Worm (Caenorhabditis elegans) whole organism, young adult: ENCODE measurements around the gene W01B6.5.

Source experiments
- B0019.2 ChIP-seq: fragments of 200-800 bp; sonication (Bioruptor generic); conservative IDR thresholded peaks from 2 replicates; pipeline ENCODE4 v1.3.6; 2022; ENCODE audit warnings: missing genetic modification reagents, missing genetic modification characterization, missing compliant biosample characterization
- B0035.1 ChIP-seq: sonication (generic microtip); optimal IDR thresholded peaks from 2 replicates; lab custom pipeline; 2016; ENCODE audit warnings: missing genetic modification characterization, mild to moderate bottlenecking, missing compliant biosample characterization, missing genotype, missing genetic modification reagents
- F39B2.1 ChIP-seq: fragments of 200-800 bp; sonication (Bioruptor generic); IDR thresholded peaks from 2 replicates; pipeline ENCODE4 v1.3.6; 2022; ENCODE audit warnings: missing genetic modification reagents, missing genetic modification characterization, missing compliant biosample characterization
- T07F8.4 ChIP-seq: sonication (generic microtip); optimal IDR thresholded peaks from 2 replicates; lab custom pipeline; 2016; ENCODE audit warnings: mild to moderate bottlenecking, missing genetic modification characterization, moderate library complexity, missing compliant biosample characterization
- Y53F4B.3 ChIP-seq: fragments of 200-800 bp; sonication (Bioruptor generic); IDR thresholded peaks from 2 replicates; pipeline ENCODE4 v1.3.6; 2022; ENCODE audit warnings: missing genetic modification reagents, missing genetic modification characterization, missing compliant biosample characterization
- Y53G8AR.9 ChIP-seq: fragments of 200-800 bp; sonication (Bioruptor generic); conservative IDR thresholded peaks from 2 replicates; pipeline ENCODE4 v1.3.6; 2022; ENCODE audit warnings: missing genetic modification reagents, missing genetic modification characterization, missing compliant biosample characterization
- Y67H2A.10 ChIP-seq: fragments of 200-800 bp; sonication (Bioruptor generic); conservative IDR thresholded peaks from 2 replicates; pipeline ENCODE4 v1.3.6; 2022; ENCODE audit warnings: missing genetic modification reagents, missing genetic modification characterization, missing compliant biosample characterization
- Y95B8A.8 ChIP-seq: fragments of 200-800 bp; sonication (Bioruptor generic); IDR thresholded peaks from 2 replicates; pipeline ENCODE4 v1.3.6; 2022; ENCODE audit warnings: missing genetic modification reagents, missing genetic modification characterization, missing compliant biosample characterization
- ama-1 ChIP-seq, 3 experiments: fragments of 150-350 bp in 1 of 3; sonication (generic microtip) in 2 of 3; optimal IDR thresholded peaks; 2 replicates each; lab custom pipeline; 2014 to 2018; ENCODE audit warnings: missing biosample characterization in 2 of 3, missing genetic modification characterization in 2 of 3, missing genetic modification reagents in 2 of 3
- athp-1 ChIP-seq: sonication (generic microtip); optimal IDR thresholded peaks from 2 replicates; lab custom pipeline; 2017; ENCODE audit warnings: mild to moderate bottlenecking, missing genetic modification characterization, missing compliant biosample characterization
- cebp-1 ChIP-seq, 2 experiments: fragments of 200-800 bp in 1 of 2; sonication (Bioruptor generic) in 1 of 2; sonication (generic microtip) in 1 of 2; IDR thresholded peaks in 1 of 2; optimal IDR thresholded peaks in 1 of 2; 2 replicates each; pipeline versions ENCODE4 v1.3.6 to Lab custom; 2017 to 2022; ENCODE audit warnings: missing compliant biosample characterization in 2 of 2, missing genetic modification characterization in 2 of 2, mild to moderate bottlenecking in 1 of 2, missing genetic modification reagents in 1 of 2, moderate library complexity in 1 of 2
- ceh-40 ChIP-seq: fragments of 200-800 bp; sonication (Bioruptor generic); IDR thresholded peaks from 2 replicates; pipeline ENCODE4 v1.3.6; 2022; ENCODE audit warnings: missing genetic modification characterization, missing compliant biosample characterization
- egrh-3 ChIP-seq: fragments of 200-800 bp; sonication (Bioruptor generic); IDR thresholded peaks from 2 replicates; pipeline ENCODE4 v1.3.6; 2022; ENCODE audit warnings: missing genetic modification reagents, missing genetic modification characterization, missing compliant biosample characterization
- ets-4 ChIP-seq: fragments of 200-800 bp; sonication (Bioruptor generic); optimal IDR thresholded peaks from 2 replicates; lab custom pipeline; 2018; ENCODE audit warnings: mild to moderate bottlenecking, missing genetic modification characterization, missing compliant biosample characterization
- hlh-12 ChIP-seq: sonication (generic microtip); optimal IDR thresholded peaks from 2 replicates; lab custom pipeline; 2016; ENCODE audit warnings: missing genetic modification characterization, missing compliant biosample characterization
- hlh-26 ChIP-seq: fragments of 200-800 bp; sonication (Bioruptor generic); conservative IDR thresholded peaks from 2 replicates; pipeline ENCODE4 v1.3.6; 2022; ENCODE audit warnings: missing genetic modification reagents, missing genetic modification characterization, missing compliant biosample characterization
- hrde-1 ChIP-seq: sonication (generic microtip); optimal IDR thresholded peaks from 2 replicates; lab custom pipeline; 2016; ENCODE audit warnings: missing genetic modification characterization, mild to moderate bottlenecking, missing compliant biosample characterization, moderate library complexity, missing genotype, missing genetic modification reagents, borderline replicate concordance
- lin-54 ChIP-seq: fragments of 200-800 bp; sonication (Bioruptor generic); optimal IDR thresholded peaks from 2 replicates; lab custom pipeline; 2018; ENCODE audit warnings: mild to moderate bottlenecking, missing genetic modification characterization, missing compliant biosample characterization
- lsl-1 ChIP-seq: fragments of 200-800 bp; sonication (Bioruptor generic); optimal IDR thresholded peaks from 2 replicates; lab custom pipeline; 2018; ENCODE audit warnings: mild to moderate bottlenecking, missing genetic modification characterization, moderate library complexity, missing compliant biosample characterization
- madf-3 ChIP-seq: fragments of 200-800 bp; sonication (Bioruptor generic); IDR thresholded peaks from 2 replicates; pipeline ENCODE4 v1.3.6; 2022; ENCODE audit warnings: missing genetic modification reagents, missing genetic modification characterization, missing compliant biosample characterization
- madf-6 ChIP-seq: fragments of 200-800 bp; sonication (Bioruptor generic); IDR thresholded peaks from 2 replicates; pipeline ENCODE4 v1.3.6; 2022; ENCODE audit warnings: missing genetic modification reagents, missing genetic modification characterization, missing compliant biosample characterization
- nfya-2 ChIP-seq: fragments of 200-800 bp; sonication (Bioruptor generic); IDR thresholded peaks from 2 replicates; pipeline ENCODE4 v1.3.6; 2022; ENCODE audit warnings: missing genetic modification reagents, missing genetic modification characterization, missing compliant biosample characterization
- rcor-1 ChIP-seq: fragments of 200-800 bp; sonication (Bioruptor generic); IDR thresholded peaks from 2 replicates; pipeline ENCODE4 v1.3.6; 2022; ENCODE audit warnings: missing genetic modification reagents, missing genetic modification characterization, missing compliant biosample characterization
- snpc-1.1 ChIP-seq: sonication (generic microtip); optimal IDR thresholded peaks from 2 replicates; lab custom pipeline; 2017; ENCODE audit warnings: missing genetic modification characterization, mild to moderate bottlenecking, missing compliant biosample characterization, antibody characterized with exemption, moderate library complexity, missing genotype, missing genetic modification reagents; ENCODE audit not compliant: insufficient read depth
- snpc-3.4 ChIP-seq: sonication (generic microtip); optimal IDR thresholded peaks from 2 replicates; lab custom pipeline; 2017; ENCODE audit warnings: missing genetic modification characterization, mild to moderate bottlenecking, missing compliant biosample characterization, antibody characterized with exemption, moderate library complexity, missing genotype, missing genetic modification reagents
- snpc-4 ChIP-seq, 5 experiments: fragments of 150-350 bp in 1 of 5; sonication (generic microtip) in 4 of 5; optimal IDR thresholded peaks; 2 replicates each; lab custom pipeline; 2014 to 2018; ENCODE audit warnings: missing genetic modification characterization in 5 of 5, missing biosample characterization in 3 of 5, antibody characterized with exemption in 2 of 5, mild to moderate bottlenecking in 2 of 5, missing compliant biosample characterization in 2 of 5, missing genotype in 2 of 5, moderate library complexity in 2 of 5, missing genetic modification reagents in 1 of 5
- unc-62 ChIP-seq: fragments of 150-350 bp; optimal IDR thresholded peaks from 2 replicates; lab custom pipeline; 2014; ENCODE audit warnings: missing biosample characterization, missing genetic modification reagents, missing genetic modification characterization
- xnd-1 ChIP-seq: sonication (generic microtip); optimal IDR thresholded peaks from 2 replicates; lab custom pipeline; 2016; ENCODE audit warnings: missing genotype, missing genetic modification reagents, missing genetic modification characterization, missing compliant biosample characterization
- zfh-2 ChIP-seq: fragments of 200-800 bp; sonication (Bioruptor generic); conservative IDR thresholded peaks from 2 replicates; pipeline ENCODE4 v1.3.6; 2022; ENCODE audit warnings: missing genetic modification reagents, missing genetic modification characterization, missing compliant biosample characterization
- ztf-6 ChIP-seq: fragments of 200-800 bp; sonication (Bioruptor generic); IDR thresholded peaks from 2 replicates; pipeline ENCODE4 v1.3.6; 2022; ENCODE audit warnings: missing genetic modification reagents, missing genetic modification characterization, missing compliant biosample characterization

W01B6.5 gene

ce11 chrIV:10110870-10111269, 34.9 kb downstream of the W01B6.5 start:
- no peak for TF ChIP-seq B0019.2 (GFP tag; lab: Robert Waterston, UW)
- no peak for TF ChIP-seq snpc-1.1 (tag; lab: Kevin White, UChicago)
- TF ChIP-seq egrh-3 (GFP tag; lab: Robert Waterston, UW), result peak; percentile 82; the same call in 1 of the 2 replicates
- no peak for TF ChIP-seq snpc-4 (GFP tag; optimal IDR thresholded peaks at IDR 0.05; lab: Kevin White, UChicago)
- no peak for TF ChIP-seq snpc-4 (tag; optimal IDR thresholded peaks at IDR 0.05; lab: Kevin White, UChicago)
- TF ChIP-seq ztf-6 (GFP tag; lab: Robert Waterston, UW), result no peak
- no peak for TF ChIP-seq xnd-1 (tag; lab: Kevin White, UChicago)
- no peak for TF ChIP-seq Y53G8AR.9 (GFP tag; lab: Robert Waterston, UW)
- TF ChIP-seq madf-3 (GFP tag; lab: Robert Waterston, UW), result no peak
- TF ChIP-seq cebp-1 (GFP tag; IDR thresholded peaks at IDR 0.05; lab: Robert Waterston, UW), result no peak
- no peak for TF ChIP-seq cebp-1 (tag; optimal IDR thresholded peaks at IDR 0.05; lab: Kevin White, UChicago)
- TF ChIP-seq Y95B8A.8 (GFP tag; lab: Robert Waterston, UW), result no peak
- TF ChIP-seq hlh-12 (tag; lab: Kevin White, UChicago), result no peak
- TF ChIP-seq lin-54 (GFP tag; lab: Kevin White, UChicago), result no peak
- peak; percentile 87 for TF ChIP-seq zfh-2 (GFP tag; lab: Robert Waterston, UW)
- TF ChIP-seq Y53F4B.3, result no peak
- TF ChIP-seq, all 124 proteins: peak for 2

ce11 chrIV:10111441-10111840, 35.4 kb downstream of the W01B6.5 start, which contains the start of gene spch-1:
Gene spch-1, minus strand, starts transcription at chrIV:10111541.
- TF ChIP-seq nfya-2 (GFP tag; lab: Robert Waterston, UW) (no peak), B0035.1 (no peak), athp-1 (tag; lab: Kevin White, UChicago) (no peak)

ce11 chrIV:10112570-10112969, 36.6 kb downstream of the W01B6.5 start, which contains the start of gene nsph-3.2:
Gene nsph-3.2, plus strand, starts transcription at chrIV:10112870.
- TF ChIP-seq T07F8.4 (tag; lab: Kevin White, UChicago) (no peak), F39B2.1 (no peak), hlh-26 (GFP tag; lab: Robert Waterston, UW) (no peak)

ce11 chrIV:10115142-10115541, 39.1 kb downstream of the W01B6.5 start, which contains the start of gene C04G2.10:
Gene C04G2.10, plus strand, starts transcription at chrIV:10115442.
- no peak for TF ChIP-seq Y67H2A.10 (GFP tag; lab: Robert Waterston, UW)

- no peak for TF ChIP-seq rcor-1 (GFP tag; lab: Robert Waterston, UW)
- no peak for TF ChIP-seq unc-62
- peak; percentile 85 for TF ChIP-seq snpc-1.1 (tag; lab: Kevin White, UChicago)
- no peak for TF ChIP-seq ama-1 (optimal IDR thresholded peaks at IDR 0.05; lab: Kevin White, UChicago)
- TF ChIP-seq ama-1 (GFP tag; optimal IDR thresholded peaks at IDR 0.05; lab: Kevin White, UChicago), result no peak
- TF ChIP-seq zfh-2 (GFP tag; lab: Robert Waterston, UW), result no peak
- TF ChIP-seq madf-6 (GFP tag; lab: Robert Waterston, UW), result 0 out of 2 replicates have a peak, but pooled peaks have one; percentile 17
- TF ChIP-seq ceh-40 (GFP tag; lab: Robert Waterston, UW), result no peak
- peak; percentile 72 for TF ChIP-seq snpc-4 (GFP tag; optimal IDR thresholded peaks at IDR 0.05; lab: Kevin White, UChicago)
- TF ChIP-seq snpc-4 (tag; optimal IDR thresholded peaks at IDR 0.05; lab: Kevin White, UChicago), result peak; percentile 53 to 91 (median 68)
- TF ChIP-seq lsl-1 (GFP tag; lab: Kevin White, UChicago), result peak; percentile 17
- TF ChIP-seq Y53F4B.3, result no peak
- TF ChIP-seq hrde-1 (tag; lab: Kevin White, UChicago), result no peak
- no peak for TF ChIP-seq T07F8.4 (tag; lab: Kevin White, UChicago)
- TF ChIP-seq snpc-3.4 (tag; lab: Kevin White, UChicago), result peak; percentile 19
- no peak for TF ChIP-seq ets-4 (GFP tag; lab: Kevin White, UChicago)
Observed at ce11 chrIV:10116765-10117164, 40.8 kb downstream of the W01B6.5 start.
